Worm (Caenorhabditis elegans): ENCODE data around the gene sru-45.

The sru-45 gene

ce11 chrV:16610094-16610493, 44.4 kb downstream of the sru-45 start:
- TF ChIP-seq ceh-79 (tag; optimal IDR thresholded peaks at IDR 0.05) = no peak
- TF ChIP-seq nhr-80 (tag; optimal IDR thresholded peaks at IDR 0.05) = peak; percentile 42

ce11 chrV:16610791-16611385, 45.1 kb downstream of the sru-45 start, which contains the start of gene srw-54:
Gene srw-54 (plus strand): TSS chrV:16611335.
- TF ChIP-seq repo-1 (tag; optimal IDR thresholded peaks at IDR 0.05) (no peak), ztf-25 (GFP tag; IDR thresholded peaks at IDR 0.05) (no peak), lin-40 (tag; optimal IDR thresholded peaks at IDR 0.05) (no peak), snpc-4 (GFP tag; optimal IDR thresholded peaks at IDR 0.05) (no peak), snpc-4 (tag; optimal IDR thresholded peaks at IDR 0.05) (no peak), nhr-80 (tag; optimal IDR thresholded peaks at IDR 0.05) (peak; percentile 8)

Measured in whole organism, young adult.